Worm (Caenorhabditis elegans) whole organism, L2 larva: Measurements from ENCODE around the gene rad-50.

Experiments
- C34F6.9 ChIP-seq: fragments of 150-350 bp; optimal IDR thresholded peaks from 2 replicates; lab custom pipeline; 2014; ENCODE audit warnings: missing biosample characterization, missing genetic modification characterization
- F13H6.1 ChIP-seq: sonication (generic microtip); optimal IDR thresholded peaks from 2 replicates; lab custom pipeline; 2016; ENCODE audit warnings: missing genetic modification characterization, missing compliant biosample characterization
- aly-2 ChIP-seq: fragments of 150-350 bp; optimal IDR thresholded peaks from 2 replicates; lab custom pipeline; 2014; ENCODE audit warnings: missing biosample characterization, missing genetic modification characterization
- blmp-1 ChIP-seq: sonication (generic microtip); optimal IDR thresholded peaks from 2 replicates; lab custom pipeline; 2017; ENCODE audit warnings: missing genetic modification characterization, mild to moderate bottlenecking, missing compliant biosample characterization, antibody characterized with exemption, moderate library complexity; ENCODE audit not compliant: insufficient read depth
- elt-1 ChIP-seq: fragments of 150-350 bp; optimal IDR thresholded peaks from 2 replicates; lab custom pipeline; 2014; ENCODE audit warnings: missing biosample characterization, missing genetic modification characterization
- elt-3 ChIP-seq: sonication (generic microtip); optimal IDR thresholded peaks from 2 replicates; lab custom pipeline; 2017; ENCODE audit warnings: missing biosample characterization, missing genetic modification characterization
- fos-1 ChIP-seq: fragments of 150-350 bp; optimal IDR thresholded peaks from 2 replicates; lab custom pipeline; 2014; ENCODE audit warnings: missing biosample characterization, missing genetic modification characterization
- lin-11 ChIP-seq: fragments of 150-350 bp; sonication (generic microtip); optimal IDR thresholded peaks from 2 replicates; lab custom pipeline; 2014; ENCODE audit warnings: missing biosample characterization, missing genetic modification characterization, inconsistent platforms, mixed read lengths
- lin-13 ChIP-seq: fragments of 150-350 bp; optimal IDR thresholded peaks from 2 replicates; lab custom pipeline; 2014; ENCODE audit warnings: missing biosample characterization, missing genetic modification reagents, missing genetic modification characterization
- lsy-2 ChIP-seq, 2 experiments: fragments of 150-350 bp in 1 of 2; sonication (generic microtip) in 1 of 2; optimal IDR thresholded peaks; 2 replicates each; lab custom pipeline; 2014 to 2017; ENCODE audit warnings: missing biosample characterization in 2 of 2, missing genetic modification characterization in 2 of 2
- mbf-1 ChIP-seq: sonication (generic microtip); optimal IDR thresholded peaks from 2 replicates; lab custom pipeline; 2017; ENCODE audit warnings: missing biosample characterization, missing genetic modification characterization
- nhr-11 ChIP-seq: fragments of 150-350 bp; optimal IDR thresholded peaks from 2 replicates; lab custom pipeline; 2014; ENCODE audit warnings: missing biosample characterization, missing genetic modification characterization
- nhr-12 ChIP-seq: fragments of 150-350 bp; optimal IDR thresholded peaks from 2 replicates; lab custom pipeline; 2014; ENCODE audit warnings: missing biosample characterization, missing genetic modification characterization
- nhr-129 ChIP-seq: fragments of 150-350 bp; optimal IDR thresholded peaks from 2 replicates; lab custom pipeline; 2014; ENCODE audit warnings: missing biosample characterization, missing genetic modification characterization
- nhr-21 ChIP-seq: fragments of 150-350 bp; optimal IDR thresholded peaks from 2 replicates; lab custom pipeline; 2014; ENCODE audit warnings: missing biosample characterization, missing genetic modification characterization
- nhr-23 ChIP-seq: fragments of 150-350 bp; optimal IDR thresholded peaks from 2 replicates; lab custom pipeline; 2014; ENCODE audit warnings: missing biosample characterization, missing genetic modification reagents, missing genetic modification characterization
- nhr-25 ChIP-seq: fragments of 150-350 bp; sonication (generic microtip); optimal IDR thresholded peaks from 3 replicates; lab custom pipeline; 2014; ENCODE audit warnings: missing biosample characterization, missing genetic modification characterization
- peb-1 ChIP-seq: fragments of 150-350 bp; optimal IDR thresholded peaks from 2 replicates; lab custom pipeline; 2014; ENCODE audit warnings: missing biosample characterization, missing genetic modification characterization
- sma-9 ChIP-seq, 2 experiments: fragments of 150-350 bp in 1 of 2; sonication (generic microtip) in 1 of 2; optimal IDR thresholded peaks; 2 replicates each; lab custom pipeline; 2014 to 2016; ENCODE audit warnings: missing genetic modification characterization in 2 of 2, mild to moderate bottlenecking in 1 of 2, missing biosample characterization in 1 of 2, missing compliant biosample characterization in 1 of 2, missing genetic modification reagents in 1 of 2, moderate library complexity in 1 of 2
- snpc-4 ChIP-seq: fragments of 150-350 bp; optimal IDR thresholded peaks from 2 replicates; lab custom pipeline; 2014; ENCODE audit warnings: missing biosample characterization, missing genetic modification characterization
- unc-39 ChIP-seq: fragments of 150-350 bp; optimal IDR thresholded peaks from 2 replicates; lab custom pipeline; 2014; ENCODE audit warnings: missing biosample characterization, missing genetic modification characterization
- unc-55 ChIP-seq: fragments of 150-350 bp; sonication (generic microtip); optimal IDR thresholded peaks from 3 replicates; lab custom pipeline; 2014; ENCODE audit warnings: missing biosample characterization, missing genetic modification reagents, missing genetic modification characterization
- zag-1 ChIP-seq: fragments of 150-350 bp; optimal IDR thresholded peaks from 2 replicates; lab custom pipeline; 2014; ENCODE audit warnings: missing biosample characterization, missing genetic modification characterization
- ztf-1 ChIP-seq: fragments of 200-800 bp; sonication (Bioruptor generic); conservative IDR thresholded peaks from 2 replicates; pipeline ENCODE4 v1.3.6; 2022; ENCODE audit warnings: missing genetic modification characterization, missing compliant biosample characterization
- ztf-4 ChIP-seq: fragments of 150-350 bp; optimal IDR thresholded peaks from 2 replicates; lab custom pipeline; 2014; ENCODE audit warnings: missing biosample characterization, missing genetic modification characterization

Gene rad-50

ce11 chrV:12199474-12199873, 46.0 kb upstream of the rad-50 start (continued):
- TF ChIP-seq nhr-21 (tag; lab: Kevin White, UChicago), result peak; percentile 80
- no peak for TF ChIP-seq lin-13 (GFP tag; lab: Kevin White, UChicago)
- TF ChIP-seq nhr-23 (tag; lab: Kevin White, UChicago), result no peak
- TF ChIP-seq, all 48 proteins: peak for 6

- no peak for TF ChIP-seq unc-55 (GFP tag; lab: Kevin White, UChicago)
- TF ChIP-seq sma-9 (GFP tag; optimal IDR thresholded peaks at IDR 0.05; lab: Kevin White, UChicago), result peak; percentile 1
- no peak for TF ChIP-seq sma-9 (tag; optimal IDR thresholded peaks at IDR 0.05; lab: Kevin White, UChicago)
Observed at ce11 chrV:12208678-12209077, 36.8 kb upstream of the rad-50 start.

- no peak for TF ChIP-seq nhr-11 (tag; lab: Kevin White, UChicago)
- TF ChIP-seq C34F6.9 (tag; lab: Kevin White, UChicago), result no peak
- no peak for TF ChIP-seq nhr-12 (tag; lab: Kevin White, UChicago)
- no peak for TF ChIP-seq elt-3 (tag; lab: Kevin White, UChicago)
- no peak for TF ChIP-seq mbf-1 (tag; lab: Kevin White, UChicago)
- no peak for TF ChIP-seq ztf-4 (tag; lab: Kevin White, UChicago)
- TF ChIP-seq snpc-4, result no peak
- no peak for TF ChIP-seq nhr-21 (tag; lab: Kevin White, UChicago)
- no peak for TF ChIP-seq F13H6.1 (tag; lab: Kevin White, UChicago)
Observed at ce11 chrV:12209951-12210350, 35.5 kb upstream of the rad-50 start.

ce11 chrV:12211090-12211489, 34.4 kb upstream of the rad-50 start:
- peak; percentile 30 for TF ChIP-seq F13H6.1 (tag; lab: Kevin White, UChicago)
- TF ChIP-seq unc-55 (GFP tag; lab: Kevin White, UChicago), result peak; percentile 20
- TF ChIP-seq nhr-11 (tag; lab: Kevin White, UChicago), result no peak
- peak; percentile 23 for TF ChIP-seq nhr-129
- peak; percentile 32 for TF ChIP-seq zag-1 (tag; lab: Kevin White, UChicago)

- TF ChIP-seq unc-39 (tag; lab: Kevin White, UChicago) (no peak), fos-1 (tag; lab: Kevin White, UChicago) (peak; percentile 47), nhr-11 (tag; lab: Kevin White, UChicago) (no peak), elt-3 (tag; lab: Kevin White, UChicago) (no peak), lin-11 (tag; lab: Kevin White, UChicago) (no peak), elt-1 (tag; lab: Kevin White, UChicago) (no peak), unc-55 (GFP tag; lab: Kevin White, UChicago) (no peak)
Observed at ce11 chrV:12213027-12213426, 32.4 kb upstream of the rad-50 start, which contains the start of gene vab-8. vab-8 (plus strand) TSS chrV:12213327.

- TF ChIP-seq sma-9 (GFP tag; optimal IDR thresholded peaks at IDR 0.05; lab: Kevin White, UChicago), result peak; percentile 39
- no peak for TF ChIP-seq sma-9 (tag; optimal IDR thresholded peaks at IDR 0.05; lab: Kevin White, UChicago)
- peak; percentile 76 for TF ChIP-seq F13H6.1 (tag; lab: Kevin White, UChicago)
- no peak for TF ChIP-seq ztf-1
- TF ChIP-seq lin-13 (GFP tag; lab: Kevin White, UChicago), result no peak
- no peak for TF ChIP-seq aly-2 (tag; lab: Kevin White, UChicago)
- peak; percentile 54 for TF ChIP-seq nhr-129
Observed at ce11 chrV:12233425-12233824, 12.0 kb upstream of the rad-50 start.

ce11 chrV:12234293-12235004, 11.0 kb upstream of the rad-50 start, which contains the start of gene myo-3:
myo-3 (minus strand) TSS chrV:12234343.
- TF ChIP-seq sma-9 (GFP tag; optimal IDR thresholded peaks at IDR 0.05; lab: Kevin White, UChicago) (peak; percentile 1), sma-9 (tag; optimal IDR thresholded peaks at IDR 0.05; lab: Kevin White, UChicago) (no peak), nhr-25 (tag; lab: Kevin White, UChicago) (no peak), nhr-129 (peak; percentile 28), lsy-2 (tag; optimal IDR thresholded peaks at IDR 0.05; lab: Kevin White, UChicago) (no peak), lin-13 (GFP tag; lab: Kevin White, UChicago) (no peak), F13H6.1 (tag; lab: Kevin White, UChicago) (peak; percentile 73), blmp-1 (tag; lab: Kevin White, UChicago) (no peak), fos-1 (tag; lab: Kevin White, UChicago) (no peak), peb-1 (tag; lab: Kevin White, UChicago) (no peak)
